Worm (Caenorhabditis elegans) whole organism, L1 larva: Measurements from ENCODE around the gene vrk-1.

Source experiments
- ama-1 ChIP-seq: fragments of 150-350 bp; optimal IDR thresholded peaks from 2 replicates; lab custom pipeline; 2014
- lin-13 ChIP-seq: fragments of 150-350 bp; optimal IDR thresholded peaks from 2 replicates; lab custom pipeline; 2014; ENCODE audit warnings: missing biosample characterization, missing genetic modification reagents, missing genetic modification characterization
- lin-39 ChIP-seq: fragments of 150-350 bp; optimal IDR thresholded peaks from 2 replicates; lab custom pipeline; 2014; ENCODE audit warnings: missing biosample characterization, missing genetic modification reagents, missing genetic modification characterization
- mdl-1 ChIP-seq, 2 experiments: fragments of 150-350 bp; optimal IDR thresholded peaks; 2 replicates each; lab custom pipeline; 2014 to 2017; ENCODE audit warnings: missing biosample characterization in 2 of 2, missing genetic modification characterization in 2 of 2, inconsistent platforms in 1 of 2
- tbx-2 ChIP-seq: sonication (generic microtip); optimal IDR thresholded peaks from 2 replicates; lab custom pipeline; 2016; ENCODE audit warnings: missing genetic modification characterization, missing compliant biosample characterization
- unc-30 ChIP-seq: sonication (generic microtip); optimal IDR thresholded peaks from 2 replicates; lab custom pipeline; 2017; ENCODE audit warnings: missing biosample characterization, missing genetic modification characterization

- TF ChIP-seq mdl-1 (tag; optimal IDR thresholded peaks at IDR 0.05; lab: Kevin White, UChicago) = no peak
- no peak for TF ChIP-seq ama-1 (lab: Kevin White, UChicago)
- TF ChIP-seq lin-13 (GFP tag; lab: Kevin White, UChicago) = no peak
- TF ChIP-seq lin-39 = no peak
- no peak for TF ChIP-seq unc-30 (tag; lab: Kevin White, UChicago)
- no peak for TF ChIP-seq tbx-2
Observed at ce11 chrII:5884252-5884651, 37.5 kb upstream of the vrk-1 start, which contains the start of gene rfip-1.
